Worm (Caenorhabditis elegans): ENCODE data around the gene grl-28.

- TF ChIP-seq nhr-90 (tag; optimal IDR thresholded peaks at IDR 0.05): no peak
- no peak for TF ChIP-seq F10E7.11 (tag; optimal IDR thresholded peaks at IDR 0.05)
- no peak for TF ChIP-seq Y53G8AR.9 (GFP tag; conservative IDR thresholded peaks at IDR 0.05)
- no peak for TF ChIP-seq unc-62 (GFP tag; optimal IDR thresholded peaks at IDR 0.05)
- no peak for TF ChIP-seq lin-26 (GFP tag; IDR thresholded peaks at IDR 0.05)
- no peak for TF ChIP-seq snpc-4 (GFP tag; optimal IDR thresholded peaks at IDR 0.05)
- no peak for TF ChIP-seq snpc-4 (tag; optimal IDR thresholded peaks at IDR 0.05)
- TF ChIP-seq mes-4 (tag; optimal IDR thresholded peaks at IDR 0.05): no peak
- TF ChIP-seq ama-1 (optimal IDR thresholded peaks at IDR 0.05): no peak
- TF ChIP-seq ama-1 (GFP tag; optimal IDR thresholded peaks at IDR 0.05): no peak
- no peak for TF ChIP-seq F57C9.4 (tag; optimal IDR thresholded peaks at IDR 0.05)
- no peak for TF ChIP-seq dpl-1 (GFP tag; optimal IDR thresholded peaks at IDR 0.05)
- no peak for TF ChIP-seq pha-4 (tag; optimal IDR thresholded peaks at IDR 0.05)
- no peak for TF ChIP-seq egl-18 (GFP tag; IDR thresholded peaks at IDR 0.05)
These were observed 24.1 kb upstream of the grl-28 start, which contains the start of gene grl-27 for ce11 chrV:3575759-3576158.

Data from whole organism, young adult.